Worm (Caenorhabditis elegans) whole organism, L2 larva: ENCODE results near the gene srx-82.

Experiments used
- Y55F3AM.14 ChIP-seq: fragments of 200-800 bp; sonication (Bioruptor generic); optimal IDR thresholded peaks from 2 replicates; lab custom pipeline; 2018; ENCODE audit warnings: mild to moderate bottlenecking, missing genetic modification characterization, missing compliant biosample characterization
- egl-27 ChIP-seq: sonication (generic microtip); optimal IDR thresholded peaks from 3 replicates; lab custom pipeline; 2017; ENCODE audit warnings: missing biosample characterization, missing genetic modification reagents, missing genetic modification characterization
- nhr-11 ChIP-seq: fragments of 150-350 bp; optimal IDR thresholded peaks from 2 replicates; lab custom pipeline; 2014; ENCODE audit warnings: missing biosample characterization, missing genetic modification characterization
- nhr-6 ChIP-seq: fragments of 150-350 bp; optimal IDR thresholded peaks from 2 replicates; lab custom pipeline; 2014; ENCODE audit warnings: missing biosample characterization, missing genetic modification characterization

- TF ChIP-seq nhr-6 (tag; lab: Kevin White, UChicago) (no peak), Y55F3AM.14 (no peak), egl-27 (tag; lab: Kevin White, UChicago) (no peak), nhr-11 (no peak)
Observed at ce11 chrV:11624954-11625353, 35.4 kb downstream of the srx-82 start.
